Fruit fly (Drosophila melanogaster): ENCODE data around the gene muc.
A peak's percentile ranks its signal among the peaks of the same experiment; 100 is the strongest.

The muc gene

dm6 chr2L:7434737-7435356 lies 8.2 kb downstream of the muc start (continued):
- TF ChIP-seq CG10274 (GFP tag; optimal IDR thresholded peaks at IDR 0.05) (no peak), CG34376 (GFP tag; optimal IDR thresholded peaks at IDR 0.05) (no peak), CG8478 (optimal IDR thresholded peaks at IDR 0.05) (no peak), aop (GFP tag; IDR thresholded peaks at IDR 0.05) (no peak), CG17568 (GFP tag; optimal IDR thresholded peaks at IDR 0.05) (no peak), jumu (GFP tag; optimal IDR thresholded peaks at IDR 0.05) (no peak), Poxn (GFP tag; IDR thresholded peaks at IDR 0.05) (peak; percentile 54; the same call in 1 of the 2 replicates), unc-4 (GFP tag; IDR thresholded peaks at IDR 0.05; ENCODE audit: partially characterized antibody) (no peak), BEAF-32 (GFP tag; optimal IDR thresholded peaks at IDR 0.05) (no peak), cas (GFP tag; IDR thresholded peaks at IDR 0.05) (0 out of 2 replicates have a peak, but pooled peaks have one; percentile 26), Dfd (GFP tag; optimal IDR thresholded peaks at IDR 0.05) (no peak), jing (GFP tag; optimal IDR thresholded peaks at IDR 0.05) (no peak), oc (tag; optimal IDR thresholded peaks at IDR 0.05) (no peak), run (tag; optimal IDR thresholded peaks at IDR 0.05) (no peak), ewg (GFP tag; optimal IDR thresholded peaks at IDR 0.05) (no peak), lmd (GFP tag; IDR thresholded peaks at IDR 0.05) (peak; percentile 61), CG6813 (GFP tag; optimal IDR thresholded peaks at IDR 0.05) (no peak), B-H2 (GFP tag; optimal IDR thresholded peaks at IDR 0.05) (peak; percentile 18), repo (GFP tag; optimal IDR thresholded peaks at IDR 0.05) (no peak), CG12659 (GFP tag; optimal IDR thresholded peaks at IDR 0.05) (peak; percentile 0), CG11504 (tag; optimal IDR thresholded peaks at IDR 0.05) (peak; percentile 56), Dll (GFP tag; IDR thresholded peaks at IDR 0.05; ENCODE audit: partially characterized antibody) (no peak), CG14710 (tag; optimal IDR thresholded peaks at IDR 0.05) (no peak), shn (GFP tag; optimal IDR thresholded peaks at IDR 0.05) (no peak), bbx (GFP tag; IDR thresholded peaks at IDR 0.05; ENCODE audit: partially characterized antibody) (no peak), CG8089 (GFP tag; optimal IDR thresholded peaks at IDR 0.05) (no peak), tap (tag; optimal IDR thresholded peaks at IDR 0.05) (peak; percentile 40), CG11695 (GFP tag; IDR thresholded peaks at IDR 0.05) (peak; percentile 77), Abd-B (GFP tag; optimal IDR thresholded peaks at IDR 0.05) (peak; percentile 3), CG8281 (tag; optimal IDR thresholded peaks at IDR 0.05) (no peak), pita (GFP tag; optimal IDR thresholded peaks at IDR 0.05) (no peak), CG13624 (GFP tag; optimal IDR thresholded peaks at IDR 0.05) (no peak), sens (GFP tag) (peak; percentile 26), stc (GFP tag; IDR thresholded peaks at IDR 0.05) (no peak; the same call in 1 of the 2 replicates), CG15696 (tag; optimal IDR thresholded peaks at IDR 0.05) (no peak), Taf1 (GFP tag; IDR thresholded peaks at IDR 0.05) (peak; percentile 74), ara (GFP tag; IDR thresholded peaks at IDR 0.05) (no peak), org-1 (GFP tag; optimal IDR thresholded peaks at IDR 0.05) (peak; percentile 24), ranshi (GFP tag; IDR thresholded peaks at IDR 0.05) (peak; percentile 38), CG17802 (tag; optimal IDR thresholded peaks at IDR 0.05) (no peak), NFAT (GFP tag; IDR thresholded peaks at IDR 0.05) (no peak), Adf1 (GFP tag; IDR thresholded peaks at IDR 0.05) (no peak), Scr (GFP tag; IDR thresholded peaks at IDR 0.05; ENCODE audit: partially characterized antibody) (no peak), zfh1 (GFP tag; IDR thresholded peaks at IDR 0.05) (no peak), wor (GFP tag; IDR thresholded peaks at IDR 0.05) (no peak), amos (GFP tag; IDR thresholded peaks at IDR 0.05; ENCODE audit: partially characterized antibody) (no peak), CG10654 (GFP tag; optimal IDR thresholded peaks at IDR 0.05) (no peak), chif (GFP tag; optimal IDR thresholded peaks at IDR 0.05) (no peak), Usf (GFP tag; optimal IDR thresholded peaks at IDR 0.05) (no peak), dimm (GFP tag; IDR thresholded peaks at IDR 0.05) (no peak), ERR (GFP tag; optimal IDR thresholded peaks at IDR 0.05) (no peak)

All from whole organism, embryonic.